Worm (Caenorhabditis elegans): ENCODE data around the gene srt-29.

- TF ChIP-seq sox-2 (GFP tag; IDR thresholded peaks at IDR 0.05) (no peak), ceh-9 (tag; optimal IDR thresholded peaks at IDR 0.05) (no peak), elt-2 (tag; optimal IDR thresholded peaks at IDR 0.05) (peak; percentile 17), ama-1 (optimal IDR thresholded peaks at IDR 0.05) (no peak), npax-4 (tag; optimal IDR thresholded peaks at IDR 0.05) (no peak)
Observed at ce11 chrV:2672603-2673002, 46.3 kb downstream of the srt-29 start, which contains the start of gene W02G9.3.

Measured in whole organism, late embryonic.